Fruit fly (Drosophila melanogaster) whole organism, embryonic: ENCODE measurements around the gene CG10376.
A peak's percentile ranks its signal among the peaks of the same experiment; 100 is the strongest.

Source experiments
- Adf1 ChIP-seq: fragments of 200-800 bp; sonication (Bioruptor generic); IDR thresholded peaks from 2 replicates; pipeline ENCODE4 v1.3.6; 2022; ENCODE audit warnings: missing biosample characterization, missing genetic modification characterization
- Atf-2 ChIP-seq: fragments of 200-800 bp; sonication (Bioruptor generic); optimal IDR thresholded peaks from 2 replicates; lab custom pipeline; 2016; ENCODE audit warnings: missing biosample characterization, missing genetic modification characterization
- CG10267 ChIP-seq: fragments of 200-800 bp; sonication (Bioruptor generic); optimal IDR thresholded peaks from 2 replicates; lab custom pipeline; 2018; ENCODE audit warnings: missing biosample characterization, mild to moderate bottlenecking, missing genetic modification characterization, moderate library complexity
- CG10321 ChIP-seq: fragments of 200-800 bp; sonication (Bioruptor generic); IDR thresholded peaks from 2 replicates; pipeline ENCODE4 v1.3.6; 2022; ENCODE audit warnings: missing biosample characterization, missing genetic modification characterization
- CG14965 ChIP-seq: fragments of 200-800 bp; sonication (Bioruptor generic); optimal IDR thresholded peaks from 2 replicates; lab custom pipeline; 2016; ENCODE audit warnings: missing biosample characterization, missing genetic modification characterization, borderline replicate concordance
- CG15011 ChIP-seq: fragments of 200-800 bp; sonication (Bioruptor generic); optimal IDR thresholded peaks from 3 replicates; lab custom pipeline; 2018; ENCODE audit warnings: missing biosample characterization, mild to moderate bottlenecking, missing genetic modification characterization
- CG15269 ChIP-seq: fragments of 200-800 bp; sonication (Bioruptor generic); optimal IDR thresholded peaks from 2 replicates; lab custom pipeline; 2018; ENCODE audit warnings: missing biosample characterization, mild to moderate bottlenecking, missing genetic modification characterization, moderate library complexity
- CG15696 ChIP-seq: fragments of 200-800 bp; sonication (Bioruptor generic); optimal IDR thresholded peaks from 2 replicates; lab custom pipeline; 2019; ENCODE audit warnings: missing biosample characterization, mild to moderate bottlenecking, missing genetic modification characterization, moderate library complexity
- CG1647 ChIP-seq: fragments of 200-800 bp; sonication (Bioruptor generic); optimal IDR thresholded peaks from 3 replicates; lab custom pipeline; 2016; ENCODE audit warnings: missing biosample characterization, missing genetic modification characterization
- CG18262 ChIP-seq: fragments of 200-800 bp; optimal IDR thresholded peaks from 3 replicates; lab custom pipeline; 2019; ENCODE audit warnings: missing biosample characterization, mild to moderate bottlenecking, missing genetic modification characterization, moderate library complexity
- CG18476 ChIP-seq: fragments of 200-800 bp; sonication (Bioruptor generic); optimal IDR thresholded peaks from 2 replicates; lab custom pipeline; 2016; ENCODE audit warnings: missing biosample characterization, mild to moderate bottlenecking, missing genetic modification characterization
- CG30431 ChIP-seq: fragments of 200-800 bp; sonication (Bioruptor generic); optimal IDR thresholded peaks from 2 replicates; lab custom pipeline; 2017; ENCODE audit warnings: missing biosample characterization, missing genetic modification characterization
- CG31388 ChIP-seq: fragments of 200-800 bp; sonication (Bioruptor generic); optimal IDR thresholded peaks from 2 replicates; lab custom pipeline; 2016; ENCODE audit warnings: missing biosample characterization, missing genetic modification characterization
- CG3163 ChIP-seq: fragments of 200-800 bp; sonication (Bioruptor generic); optimal IDR thresholded peaks from 3 replicates; lab custom pipeline; 2016; ENCODE audit warnings: missing biosample characterization, missing genetic modification characterization
- CG32767 ChIP-seq: fragments of 200-800 bp; sonication (Bioruptor generic); IDR thresholded peaks from 2 replicates; pipeline ENCODE4 v1.3.6; 2022; ENCODE audit warnings: missing biosample characterization, missing genetic modification characterization
- CG4282 ChIP-seq: fragments of 200-800 bp; sonication (Bioruptor generic); optimal IDR thresholded peaks from 2 replicates; lab custom pipeline; 2016; ENCODE audit warnings: missing biosample characterization, missing genetic modification characterization
- CG7271 ChIP-seq: fragments of 200-800 bp; sonication (Bioruptor generic); optimal IDR thresholded peaks from 2 replicates; lab custom pipeline; 2018; ENCODE audit warnings: missing biosample characterization, mild to moderate bottlenecking, missing genetic modification characterization, moderate library complexity
- CG7556 ChIP-seq: fragments of 200-800 bp; sonication (Bioruptor generic); optimal IDR thresholded peaks from 2 replicates; lab custom pipeline; 2017; ENCODE audit warnings: missing biosample characterization, mild to moderate bottlenecking, missing genetic modification characterization
- CG9727 ChIP-seq: fragments of 200-800 bp; sonication (Bioruptor generic); optimal IDR thresholded peaks from 3 replicates; lab custom pipeline; 2017; ENCODE audit warnings: missing biosample characterization, mild to moderate bottlenecking, missing genetic modification characterization
- Chrac-16 ChIP-seq: fragments of 200-800 bp; sonication (Bioruptor generic); optimal IDR thresholded peaks from 3 replicates; lab custom pipeline; 2016; ENCODE audit warnings: missing biosample characterization, missing genetic modification characterization
- CoRest ChIP-seq: fragments of 200-800 bp; sonication (Bioruptor generic); optimal IDR thresholded peaks from 3 replicates; lab custom pipeline; 2018; ENCODE audit warnings: missing biosample characterization, mild to moderate bottlenecking, missing genetic modification characterization, moderate library complexity
- Dip3 ChIP-seq: fragments of 200-800 bp; sonication (Bioruptor generic); optimal IDR thresholded peaks from 3 replicates; lab custom pipeline; 2016; ENCODE audit warnings: missing biosample characterization, missing genetic modification characterization
- Fer1 ChIP-seq: fragments of 200-800 bp; sonication (Bioruptor generic); optimal IDR thresholded peaks from 2 replicates; lab custom pipeline; 2017; ENCODE audit warnings: missing biosample characterization, mild to moderate bottlenecking, missing genetic modification characterization
- GATAe ChIP-seq: fragments of 200-800 bp; sonication (Bioruptor generic); conservative IDR thresholded peaks from 2 replicates; pipeline ENCODE4 v1.3.6; 2022; ENCODE audit warnings: missing biosample characterization, missing genetic modification characterization
- HmgZ ChIP-seq: fragments of 200-800 bp; sonication (Bioruptor generic); optimal IDR thresholded peaks from 2 replicates; lab custom pipeline; 2018; ENCODE audit warnings: missing biosample characterization, mild to moderate bottlenecking, missing genetic modification characterization
- Jarid2 ChIP-seq: fragments of 200-800 bp; sonication (Bioruptor generic); optimal IDR thresholded peaks from 3 replicates; lab custom pipeline; 2017; ENCODE audit warnings: mild to moderate bottlenecking, missing biosample characterization, missing genetic modification reagents, missing genetic modification characterization
- MESR4 ChIP-seq: fragments of 200-800 bp; sonication (Bioruptor generic); optimal IDR thresholded peaks from 2 replicates; lab custom pipeline; 2018; ENCODE audit warnings: missing biosample characterization, mild to moderate bottlenecking, missing genetic modification characterization, moderate library complexity
- NFAT ChIP-seq: fragments of 200-800 bp; sonication (Bioruptor generic); IDR thresholded peaks from 2 replicates; pipeline ENCODE4 v1.3.6; 2022; ENCODE audit warnings: missing biosample characterization, missing genetic modification characterization
- Opbp ChIP-seq: fragments of 200-800 bp; sonication (Bioruptor generic); IDR thresholded peaks from 3 replicates; pipeline ENCODE4 v1.3.6; 2022; ENCODE audit warnings: missing biosample characterization, missing genetic modification characterization; ENCODE audit not compliant: partially characterized antibody
- Side ChIP-seq: fragments of 200-800 bp; sonication (Bioruptor generic); optimal IDR thresholded peaks from 2 replicates; lab custom pipeline; 2016; ENCODE audit warnings: missing biosample characterization, missing genetic modification characterization
- cad ChIP-seq: fragments of >200 bp; optimal IDR thresholded peaks from 2 replicates; lab custom pipeline; 2017; ENCODE audit warnings: missing biosample characterization, missing genetic modification characterization
- danr ChIP-seq: fragments of 200-800 bp; sonication (Bioruptor generic); IDR thresholded peaks from 2 replicates; pipeline ENCODE4 v1.3.6; 2022; ENCODE audit warnings: missing biosample characterization, missing genetic modification characterization
- grau ChIP-seq: fragments of 200-800 bp; optimal IDR thresholded peaks from 3 replicates; lab custom pipeline; 2019; ENCODE audit warnings: missing biosample characterization, mild to moderate bottlenecking, missing genetic modification characterization, moderate library complexity
- hb ChIP-seq: fragments of 200-800 bp; sonication (Bioruptor generic); IDR thresholded peaks from 3 replicates; pipeline ENCODE4 v1.3.6; 2022; ENCODE audit warnings: missing biosample characterization, missing genetic modification characterization; ENCODE audit not compliant: partially characterized antibody
- jigr1 ChIP-seq: fragments of 200-800 bp; sonication (Bioruptor generic); IDR thresholded peaks from 3 replicates; pipeline ENCODE4 v1.3.6; 2022; ENCODE audit warnings: missing biosample characterization, missing genetic modification characterization
- jumu ChIP-seq: fragments of 200-800 bp; sonication (Bioruptor generic); optimal IDR thresholded peaks from 3 replicates; lab custom pipeline; 2016; ENCODE audit warnings: missing biosample characterization, missing genetic modification characterization
- lilli ChIP-seq: fragments of 200-800 bp; sonication (Bioruptor generic); optimal IDR thresholded peaks from 3 replicates; lab custom pipeline; 2016; ENCODE audit warnings: missing biosample characterization, missing genetic modification characterization
- org-1 ChIP-seq: fragments of 200-800 bp; sonication (Bioruptor generic); optimal IDR thresholded peaks from 2 replicates; lab custom pipeline; 2017; ENCODE audit warnings: missing biosample characterization, missing genetic modification characterization
- pb ChIP-seq: fragments of 200-800 bp; sonication (Bioruptor generic); optimal IDR thresholded peaks from 3 replicates; lab custom pipeline; 2016; ENCODE audit warnings: missing biosample characterization, missing genetic modification characterization
- phol ChIP-seq: fragments of 200-800 bp; sonication (Bioruptor generic); optimal IDR thresholded peaks from 3 replicates; lab custom pipeline; 2018; ENCODE audit warnings: missing biosample characterization, mild to moderate bottlenecking, missing genetic modification characterization, moderate library complexity
- pum ChIP-seq: fragments of 200-800 bp; sonication (Bioruptor generic); optimal IDR thresholded peaks from 2 replicates; lab custom pipeline; 2016; ENCODE audit warnings: missing biosample characterization, missing genetic modification characterization
- sens-2 ChIP-seq: fragments of 200-800 bp; sonication (Bioruptor generic); IDR thresholded peaks from 2 replicates; pipeline ENCODE4 v1.3.6; 2022; ENCODE audit warnings: missing biosample characterization, missing genetic modification characterization
- shn ChIP-seq: fragments of 200-800 bp; sonication (Bioruptor generic); optimal IDR thresholded peaks from 3 replicates; lab custom pipeline; 2016; ENCODE audit warnings: missing biosample characterization, missing genetic modification characterization
- sim ChIP-seq: fragments of 200-800 bp; sonication (Bioruptor generic); IDR thresholded peaks from 2 replicates; pipeline ENCODE4 v1.3.6; 2022; ENCODE audit warnings: missing biosample characterization, missing genetic modification characterization
- sqz ChIP-seq: fragments of 200-800 bp; sonication (Bioruptor generic); optimal IDR thresholded peaks from 3 replicates; lab custom pipeline; 2018; ENCODE audit warnings: missing biosample characterization, mild to moderate bottlenecking, missing genetic modification characterization
- stc ChIP-seq: fragments of 200-800 bp; sonication (Bioruptor generic); IDR thresholded peaks from 2 replicates; pipeline ENCODE4 v1.3.6; 2022; ENCODE audit warnings: missing biosample characterization, missing genetic modification characterization
- stwl ChIP-seq: fragments of 200-800 bp; sonication (Bioruptor generic); optimal IDR thresholded peaks from 3 replicates; lab custom pipeline; 2018; ENCODE audit warnings: missing biosample characterization, mild to moderate bottlenecking, missing genetic modification characterization, moderate library complexity
- sug ChIP-seq: fragments of 200-800 bp; optimal IDR thresholded peaks from 2 replicates; lab custom pipeline; 2019; ENCODE audit warnings: missing biosample characterization, mild to moderate bottlenecking, missing genetic modification characterization, moderate library complexity
- tna ChIP-seq: fragments of 200-800 bp; sonication (Bioruptor generic); IDR thresholded peaks from 2 replicates; pipeline ENCODE4 v1.3.6; 2022; ENCODE audit warnings: missing biosample characterization, missing genetic modification characterization; ENCODE audit not compliant: partially characterized antibody
- ttk ChIP-seq: fragments of 200-800 bp; sonication (Bioruptor generic); IDR thresholded peaks from 2 replicates; pipeline ENCODE4 v2.1.2; 2022; ENCODE audit warnings: missing biosample characterization, missing genetic modification characterization
- wek ChIP-seq: fragments of 200-800 bp; sonication (Bioruptor generic); optimal IDR thresholded peaks from 3 replicates; lab custom pipeline; 2018; ENCODE audit warnings: missing biosample characterization, mild to moderate bottlenecking, missing genetic modification characterization, moderate library complexity
- z ChIP-seq: fragments of 200-800 bp; sonication (Bioruptor generic); IDR thresholded peaks from 3 replicates; pipeline ENCODE4 v1.3.6; 2022; ENCODE audit warnings: missing biosample characterization, missing genetic modification characterization
- zfh2 ChIP-seq: fragments of 200-800 bp; sonication (Bioruptor generic); optimal IDR thresholded peaks from 2 replicates; lab custom pipeline; 2016; ENCODE audit warnings: missing biosample characterization, missing genetic modification characterization

The CG10376 gene

dm6 chr2L:18658108-18658507 is 44.8 kb downstream of the CG10376 start (continued):
- TF ChIP-seq Adf1 (GFP tag; lab: Robert Waterston, UW): no peak
- TF ChIP-seq lilli (GFP tag; lab: Kevin White, UChicago): no peak
- TF ChIP-seq MESR4 (GFP tag; lab: Kevin White, UChicago): no peak
- no peak for TF ChIP-seq CG10321 (GFP tag; lab: Robert Waterston, UW)
- no peak for TF ChIP-seq sqz (GFP tag; lab: Kevin White, UChicago)
- no peak for TF ChIP-seq GATAe (GFP tag; lab: Robert Waterston, UW)
- TF ChIP-seq hb (GFP tag; lab: Robert Waterston, UW): no peak
- TF ChIP-seq org-1 (GFP tag; lab: Kevin White, UChicago): no peak
- no peak for TF ChIP-seq CG30431
- no peak for TF ChIP-seq pb (GFP tag; lab: Kevin White, UChicago)
- no peak for TF ChIP-seq shn (GFP tag; lab: Kevin White, UChicago)
- no peak for TF ChIP-seq jigr1 (GFP tag; lab: Robert Waterston, UW)
- no peak for TF ChIP-seq pum
- TF ChIP-seq zfh2 (GFP tag; lab: Kevin White, UChicago): no peak
- TF ChIP-seq CG18476 (GFP tag; lab: Kevin White, UChicago): no peak
- no peak for TF ChIP-seq Atf-2
- peak; percentile 57 for TF ChIP-seq CoRest (tag; lab: Kevin White, UChicago)
- peak; percentile 35 for TF ChIP-seq grau (tag; lab: Kevin White, UChicago)
- peak; percentile 52 for TF ChIP-seq CG7556 (GFP tag; lab: Kevin White, UChicago)
- no peak for TF ChIP-seq wek
- TF ChIP-seq CG14965 (GFP tag; lab: Kevin White, UChicago): no peak
- TF ChIP-seq CG7271 (tag; lab: Kevin White, UChicago): no peak
- TF ChIP-seq sens-2 (GFP tag; lab: Robert Waterston, UW): no peak
- TF ChIP-seq CG10267 (tag; lab: Kevin White, UChicago): peak; percentile 24
- TF ChIP-seq CG15696: no peak
- no peak for TF ChIP-seq CG31388 (GFP tag; lab: Kevin White, UChicago)
- no peak for TF ChIP-seq cad (GFP tag; lab: Kevin White, UChicago)
- TF ChIP-seq sug (tag; lab: Kevin White, UChicago): no peak
- TF ChIP-seq HmgZ: no peak
- TF ChIP-seq Side (GFP tag; lab: Kevin White, UChicago): no peak
- TF ChIP-seq CG15011 (GFP tag; lab: Kevin White, UChicago): peak; percentile 31
- no peak for TF ChIP-seq CG32767 (GFP tag; lab: Robert Waterston, UW)
- no peak for TF ChIP-seq CG3163 (GFP tag; lab: Kevin White, UChicago)
- no peak for TF ChIP-seq jumu (GFP tag; lab: Kevin White, UChicago)
- TF ChIP-seq CG18262 (tag; lab: Kevin White, UChicago): peak; percentile 26
- TF ChIP-seq NFAT (GFP tag; lab: Robert Waterston, UW): no peak
- peak; percentile 54 for TF ChIP-seq Fer1 (GFP tag; lab: Kevin White, UChicago)
- TF ChIP-seq Chrac-16 (GFP tag; lab: Kevin White, UChicago): no peak
- TF ChIP-seq stc (GFP tag; lab: Robert Waterston, UW): no peak
- TF ChIP-seq ttk (GFP tag; lab: Robert Waterston, UW): no peak
- TF ChIP-seq CG1647 (GFP tag; lab: Kevin White, UChicago): no peak
- TF ChIP-seq sim (GFP tag; lab: Robert Waterston, UW): no peak
- TF ChIP-seq danr: no peak
- TF ChIP-seq phol (tag; lab: Kevin White, UChicago): peak; percentile 1
- TF ChIP-seq CG4282 (GFP tag; lab: Kevin White, UChicago): no peak
- TF ChIP-seq CG15269 (tag; lab: Kevin White, UChicago): peak; percentile 47
- no peak for TF ChIP-seq Dip3 (GFP tag; lab: Kevin White, UChicago)
- no peak for TF ChIP-seq tna (GFP tag; lab: Robert Waterston, UW)
- TF ChIP-seq CG9727: peak; percentile 39
- no peak for TF ChIP-seq z (GFP tag; lab: Robert Waterston, UW)
- no peak for TF ChIP-seq Jarid2 (GFP tag; lab: Kevin White, UChicago)
- TF ChIP-seq Opbp: no peak
- TF ChIP-seq stwl (tag; lab: Kevin White, UChicago): no peak
